Worm (Caenorhabditis elegans) whole organism, L1 larva: ENCODE data around the gene ascc-1.

Experiments
- C16A3.4 ChIP-seq: fragments of 150-350 bp; optimal IDR thresholded peaks from 2 replicates; lab custom pipeline; 2014; ENCODE audit warnings: missing biosample characterization, missing genetic modification characterization
- C34B4.2 ChIP-seq: sonication (generic microtip); optimal IDR thresholded peaks from 2 replicates; lab custom pipeline; 2017; ENCODE audit warnings: mild to moderate bottlenecking, missing genetic modification characterization, missing compliant biosample characterization
- F16B12.6 ChIP-seq: fragments of 150-350 bp; optimal IDR thresholded peaks from 2 replicates; lab custom pipeline; 2014; ENCODE audit warnings: missing biosample characterization, missing genetic modification characterization
- alr-1 ChIP-seq: fragments of 200-800 bp; sonication (Bioruptor generic); optimal IDR thresholded peaks from 2 replicates; lab custom pipeline; 2018; ENCODE audit warnings: borderline replicate concordance, mild to moderate bottlenecking, missing genetic modification characterization, missing compliant biosample characterization
- aly-2 ChIP-seq: fragments of 150-350 bp; optimal IDR thresholded peaks from 2 replicates; lab custom pipeline; 2014; ENCODE audit warnings: missing biosample characterization, missing genetic modification characterization
- ceh-63 ChIP-seq: fragments of 200-800 bp; sonication (Bioruptor generic); optimal IDR thresholded peaks from 2 replicates; lab custom pipeline; 2018; ENCODE audit warnings: mild to moderate bottlenecking, missing genetic modification characterization, missing compliant biosample characterization
- ceh-8 ChIP-seq: fragments of 200-800 bp; sonication (Bioruptor generic); optimal IDR thresholded peaks from 2 replicates; lab custom pipeline; 2018; ENCODE audit warnings: mild to moderate bottlenecking, missing genetic modification characterization, moderate library complexity, missing compliant biosample characterization
- ceh-88 ChIP-seq: fragments of 200-800 bp; sonication (Bioruptor generic); IDR thresholded peaks from 2 replicates; pipeline ENCODE4 v1.3.6; 2022; ENCODE audit warnings: missing genetic modification characterization, missing compliant biosample characterization
- ces-1 ChIP-seq: fragments of 150-350 bp; optimal IDR thresholded peaks from 2 replicates; lab custom pipeline; 2014; ENCODE audit warnings: missing biosample characterization, missing genetic modification reagents, missing genetic modification characterization
- dpl-1 ChIP-seq, 3 experiments: fragments of 150-350 bp in 2 of 3; sonication (generic microtip) in 1 of 3; optimal IDR thresholded peaks; 2 replicates each; lab custom pipeline; 2014 to 2017; ENCODE audit warnings: missing biosample characterization in 3 of 3, missing genetic modification characterization in 3 of 3, missing genetic modification reagents in 3 of 3
- dsc-1 ChIP-seq: sonication (generic microtip); optimal IDR thresholded peaks from 2 replicates; lab custom pipeline; 2016; ENCODE audit warnings: mild to moderate bottlenecking, missing genetic modification characterization, missing compliant biosample characterization
- efl-1 ChIP-seq, 4 experiments: fragments of 150-350 bp; optimal IDR thresholded peaks in 3 of 4; peaks in 1 of 4; 1 replicate in 1 of 4; 2 replicates in 3 of 4; lab custom pipeline; 2014; ENCODE audit warnings: missing biosample characterization in 2 of 4, missing genetic modification characterization in 2 of 4, missing genetic modification reagents in 2 of 4
- efl-3 ChIP-seq: fragments of 200-800 bp; sonication (Bioruptor generic); optimal IDR thresholded peaks from 2 replicates; lab custom pipeline; 2018; ENCODE audit warnings: mild to moderate bottlenecking, missing genetic modification characterization, missing compliant biosample characterization
- egl-13 ChIP-seq: sonication (generic microtip); optimal IDR thresholded peaks from 2 replicates; lab custom pipeline; 2016; ENCODE audit warnings: missing genotype, missing genetic modification reagents, missing genetic modification characterization, missing compliant biosample characterization
- egl-27 ChIP-seq, 2 experiments: fragments of 150-350 bp in 1 of 2; sonication (generic microtip); optimal IDR thresholded peaks; 3 replicates each; lab custom pipeline; 2017 to 2018; ENCODE audit warnings: missing biosample characterization in 2 of 2, missing genetic modification characterization in 2 of 2, missing genetic modification reagents in 2 of 2
- elt-3 ChIP-seq, 6 experiments: fragments of 150-350 bp in 1 of 6; sonication (generic microtip); optimal IDR thresholded peaks; 2 replicates each; lab custom pipeline; 2017 to 2018; ENCODE audit warnings: missing biosample characterization in 6 of 6, missing genetic modification characterization in 6 of 6, inconsistent platforms in 1 of 6
- ets-5 ChIP-seq: fragments of 200-800 bp; sonication (Bioruptor generic); IDR thresholded peaks from 2 replicates; pipeline ENCODE4 v1.3.6; 2022; ENCODE audit warnings: missing genetic modification characterization, missing compliant biosample characterization
- fkh-4 ChIP-seq: sonication (generic microtip); optimal IDR thresholded peaks from 2 replicates; lab custom pipeline; 2016; ENCODE audit warnings: missing compliant biosample characterization, missing genetic modification characterization, borderline replicate concordance
- fkh-8 ChIP-seq: sonication (generic microtip); optimal IDR thresholded peaks from 2 replicates; lab custom pipeline; 2016; ENCODE audit warnings: mild to moderate bottlenecking, missing genetic modification characterization, missing compliant biosample characterization
- hlh-4 ChIP-seq: sonication (generic microtip); optimal IDR thresholded peaks from 2 replicates; lab custom pipeline; 2016; ENCODE audit warnings: mild to moderate bottlenecking, missing genetic modification characterization, missing compliant biosample characterization
- hpl-2 ChIP-seq: fragments of 150-350 bp; optimal IDR thresholded peaks from 2 replicates; lab custom pipeline; 2014; ENCODE audit warnings: missing biosample characterization, missing genetic modification reagents, missing genetic modification characterization
- irx-1 ChIP-seq: sonication (generic microtip); optimal IDR thresholded peaks from 2 replicates; lab custom pipeline; 2016; ENCODE audit warnings: missing genetic modification characterization, missing compliant biosample characterization
- isw-1 ChIP-seq: fragments of 200-800 bp; sonication (Bioruptor generic); IDR thresholded peaks from 2 replicates; pipeline ENCODE4 v1.3.6; 2022; ENCODE audit warnings: missing genetic modification characterization, missing compliant biosample characterization
- lin-13 ChIP-seq: fragments of 150-350 bp; optimal IDR thresholded peaks from 2 replicates; lab custom pipeline; 2014; ENCODE audit warnings: missing biosample characterization, missing genetic modification reagents, missing genetic modification characterization
- lin-39 ChIP-seq: fragments of 150-350 bp; optimal IDR thresholded peaks from 2 replicates; lab custom pipeline; 2014; ENCODE audit warnings: missing biosample characterization, missing genetic modification reagents, missing genetic modification characterization
- mab-9 ChIP-seq: fragments of 200-800 bp; sonication (Bioruptor generic); IDR thresholded peaks from 2 replicates; pipeline ENCODE4 v1.3.6; 2022; ENCODE audit warnings: missing genetic modification reagents, missing genetic modification characterization, missing compliant biosample characterization
- mef-2 ChIP-seq: fragments of 150-350 bp; optimal IDR thresholded peaks from 2 replicates; lab custom pipeline; 2014; ENCODE audit warnings: missing biosample characterization, missing genetic modification characterization
- mep-1 ChIP-seq: fragments of 150-350 bp; optimal IDR thresholded peaks from 2 replicates; lab custom pipeline; 2014; ENCODE audit warnings: missing biosample characterization, missing genetic modification characterization
- nhr-12 ChIP-seq: sonication (generic microtip); optimal IDR thresholded peaks from 2 replicates; lab custom pipeline; 2017; ENCODE audit warnings: missing biosample characterization, missing genetic modification characterization
- nhr-28 ChIP-seq: fragments of 150-350 bp; optimal IDR thresholded peaks from 2 replicates; lab custom pipeline; 2014; ENCODE audit warnings: missing biosample characterization, missing genetic modification characterization
- nhr-71 ChIP-seq: sonication (generic microtip); optimal IDR thresholded peaks from 2 replicates; lab custom pipeline; 2016; ENCODE audit warnings: mild to moderate bottlenecking, missing genetic modification characterization, moderate library complexity, missing compliant biosample characterization
- pag-3 ChIP-seq: sonication (generic microtip); optimal IDR thresholded peaks from 2 replicates; lab custom pipeline; 2017; ENCODE audit warnings: missing genetic modification characterization, mild to moderate bottlenecking, missing compliant biosample characterization, antibody characterized with exemption, borderline replicate concordance; ENCODE audit not compliant: insufficient read depth
- pqm-1 ChIP-seq: sonication (generic microtip); optimal IDR thresholded peaks from 3 replicates; lab custom pipeline; 2017; ENCODE audit warnings: missing biosample characterization, missing genetic modification characterization
- rnt-1 ChIP-seq: sonication (generic microtip); optimal IDR thresholded peaks from 2 replicates; lab custom pipeline; 2016; ENCODE audit warnings: mild to moderate bottlenecking, missing genetic modification characterization, moderate library complexity, missing compliant biosample characterization
- skn-1 ChIP-seq: fragments of 150-350 bp; optimal IDR thresholded peaks from 2 replicates; lab custom pipeline; 2014; ENCODE audit warnings: missing biosample characterization, missing genetic modification characterization
- snpc-4 ChIP-seq: fragments of 150-350 bp; optimal IDR thresholded peaks from 2 replicates; lab custom pipeline; 2014; ENCODE audit warnings: missing biosample characterization, missing genetic modification characterization
- snu-23 ChIP-seq: sonication (generic microtip); optimal IDR thresholded peaks from 2 replicates; lab custom pipeline; 2016; ENCODE audit warnings: missing genetic modification characterization, missing compliant biosample characterization
- sptf-1 ChIP-seq: fragments of 150-350 bp; optimal IDR thresholded peaks from 2 replicates; lab custom pipeline; 2014; ENCODE audit warnings: missing biosample characterization, missing genetic modification characterization
- sup-37 ChIP-seq: fragments of 200-800 bp; sonication (Bioruptor generic); optimal IDR thresholded peaks from 2 replicates; lab custom pipeline; 2018; ENCODE audit warnings: mild to moderate bottlenecking, missing genetic modification characterization, missing compliant biosample characterization
- tlp-1 ChIP-seq: fragments of 150-350 bp; optimal IDR thresholded peaks from 2 replicates; lab custom pipeline; 2014; ENCODE audit warnings: missing biosample characterization, missing genetic modification characterization
- unc-130 ChIP-seq: fragments of 150-350 bp; optimal IDR thresholded peaks from 2 replicates; lab custom pipeline; 2017; ENCODE audit warnings: missing biosample characterization, missing genetic modification characterization, inconsistent platforms
- unc-30 ChIP-seq: sonication (generic microtip); optimal IDR thresholded peaks from 2 replicates; lab custom pipeline; 2017; ENCODE audit warnings: missing biosample characterization, missing genetic modification characterization
- unc-62 ChIP-seq: fragments of 150-350 bp; optimal IDR thresholded peaks from 2 replicates; lab custom pipeline; 2014; ENCODE audit warnings: missing biosample characterization, missing genetic modification reagents, missing genetic modification characterization
- unc-86 ChIP-seq: sonication (generic microtip); optimal IDR thresholded peaks from 2 replicates; lab custom pipeline; 2016; ENCODE audit warnings: missing genetic modification characterization, missing compliant biosample characterization
- ztf-11 ChIP-seq, 2 experiments: sonication (generic microtip); optimal IDR thresholded peaks; 2 replicates each; lab custom pipeline; 2016 to 2017; ENCODE audit warnings: missing genetic modification characterization in 2 of 2, missing biosample characterization in 1 of 2, missing compliant biosample characterization in 1 of 2
- ztf-4 ChIP-seq: fragments of 150-350 bp; optimal IDR thresholded peaks from 2 replicates; lab custom pipeline; 2014; ENCODE audit warnings: missing biosample characterization, missing genetic modification characterization

Gene ascc-1

DNA sequence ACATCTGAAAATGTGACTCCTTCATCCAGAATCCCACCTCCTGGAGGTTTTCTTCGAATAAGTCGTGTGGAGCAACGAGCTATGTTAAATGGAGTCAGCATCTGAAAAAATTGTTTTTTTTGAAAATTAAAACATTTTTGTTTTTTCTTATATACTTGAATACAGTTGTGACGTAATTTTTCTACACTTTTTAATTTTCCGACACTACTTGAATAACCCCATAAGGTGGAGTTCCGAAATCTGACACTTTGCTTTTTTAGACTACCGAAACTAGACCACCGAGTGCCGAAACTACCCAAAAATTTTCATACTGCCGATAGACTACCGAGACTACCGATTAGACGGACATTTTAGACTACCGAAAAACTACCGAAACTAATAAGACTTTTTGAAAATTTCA, 33.9 kb downstream of the ascc-1 start, which contains the start of gene mcat-1:
Gene mcat-1, minus strand, starts transcription at position 101 of the 400 bp plus-strand sequence.
- no peak for TF ChIP-seq hpl-2 (GFP tag; lab: Kevin White, UChicago)
- TF ChIP-seq pqm-1, result no peak
- TF ChIP-seq dsc-1 (tag; lab: Kevin White, UChicago), result no peak
- no peak for TF ChIP-seq unc-130 (tag; lab: Kevin White, UChicago)
- no peak for TF ChIP-seq snpc-4 (tag; lab: Kevin White, UChicago)
- TF ChIP-seq isw-1, result no peak
- no peak for TF ChIP-seq fkh-8 (tag; lab: Kevin White, UChicago)
- TF ChIP-seq unc-30 (tag; lab: Kevin White, UChicago), result no peak
- TF ChIP-seq egl-27 (tag; optimal IDR thresholded peaks at IDR 0.05; lab: Kevin White, UChicago), result no peak
- no peak for TF ChIP-seq efl-1 (optimal IDR thresholded peaks at IDR 0.05; lab: Kevin White, UChicago)
- no peak for TF ChIP-seq efl-1 (GFP tag; optimal IDR thresholded peaks at IDR 0.05 in 1 of 2; lab: Kevin White, UChicago)
- TF ChIP-seq fkh-4, result no peak
- no peak for TF ChIP-seq ztf-4
- no peak for TF ChIP-seq C34B4.2 (tag; lab: Kevin White, UChicago)
- no peak for TF ChIP-seq C16A3.4 (tag; lab: Kevin White, UChicago)
- no peak for TF ChIP-seq ets-5 (GFP tag; lab: Robert Waterston, UW)
- no peak for TF ChIP-seq mab-9 (GFP tag; lab: Robert Waterston, UW)
- TF ChIP-seq unc-62 (GFP tag; lab: Kevin White, UChicago), result no peak

DNA sequence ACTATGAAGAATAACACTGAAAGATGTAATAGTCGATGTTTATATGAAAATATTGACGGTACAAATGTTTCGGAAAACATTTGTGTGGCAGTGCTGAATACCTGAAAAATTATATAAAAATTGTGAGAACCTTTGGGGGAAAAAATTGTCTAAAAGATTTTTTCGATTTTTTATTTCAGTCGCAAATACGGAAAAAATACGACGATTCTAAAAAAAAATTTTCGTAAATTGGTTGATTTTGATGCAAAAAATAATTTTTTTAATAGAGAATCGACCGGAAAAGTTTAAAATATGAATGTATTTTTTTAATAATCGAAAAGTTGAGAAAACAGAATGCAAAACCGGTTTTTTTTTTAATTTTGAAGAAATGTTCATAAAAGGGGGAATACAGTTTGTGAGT, 37.7 kb downstream of the ascc-1 start, which contains the start of gene C50D2.7:
Gene C50D2.7, minus strand, starts transcription at position 101 of the 400 bp plus-strand sequence.
- no peak for TF ChIP-seq mef-2
- no peak for TF ChIP-seq dpl-1 (GFP tag; optimal IDR thresholded peaks at IDR 0.05; lab: Kevin White, UChicago)
- TF ChIP-seq ztf-11 (tag; optimal IDR thresholded peaks at IDR 0.05; lab: Kevin White, UChicago), result no peak
- TF ChIP-seq hlh-4 (tag; lab: Kevin White, UChicago), result no peak
- no peak for TF ChIP-seq pqm-1
- no peak for TF ChIP-seq rnt-1
- TF ChIP-seq efl-1 (optimal IDR thresholded peaks at IDR 0.05; lab: Kevin White, UChicago), result no peak
- TF ChIP-seq efl-1 (GFP tag; optimal IDR thresholded peaks at IDR 0.05 in 1 of 2; lab: Kevin White, UChicago), result no peak
- TF ChIP-seq nhr-28, result no peak
- TF ChIP-seq unc-62 (GFP tag; lab: Kevin White, UChicago), result no peak
- no peak for TF ChIP-seq sptf-1 (tag; lab: Kevin White, UChicago)
- TF ChIP-seq alr-1 (tag; lab: Kevin White, UChicago), result no peak
- no peak for TF ChIP-seq F16B12.6 (tag; lab: Kevin White, UChicago)
- no peak for TF ChIP-seq ces-1 (GFP tag; lab: Kevin White, UChicago)
- no peak for TF ChIP-seq efl-3 (GFP tag; lab: Kevin White, UChicago)
- TF ChIP-seq ceh-63 (GFP tag; lab: Kevin White, UChicago), result no peak
- TF ChIP-seq ceh-8 (GFP tag; lab: Kevin White, UChicago), result no peak
- no peak for TF ChIP-seq irx-1 (tag; lab: Kevin White, UChicago)
- no peak for TF ChIP-seq lin-13
- TF ChIP-seq lin-39 (tag; lab: Kevin White, UChicago), result no peak

DNA sequence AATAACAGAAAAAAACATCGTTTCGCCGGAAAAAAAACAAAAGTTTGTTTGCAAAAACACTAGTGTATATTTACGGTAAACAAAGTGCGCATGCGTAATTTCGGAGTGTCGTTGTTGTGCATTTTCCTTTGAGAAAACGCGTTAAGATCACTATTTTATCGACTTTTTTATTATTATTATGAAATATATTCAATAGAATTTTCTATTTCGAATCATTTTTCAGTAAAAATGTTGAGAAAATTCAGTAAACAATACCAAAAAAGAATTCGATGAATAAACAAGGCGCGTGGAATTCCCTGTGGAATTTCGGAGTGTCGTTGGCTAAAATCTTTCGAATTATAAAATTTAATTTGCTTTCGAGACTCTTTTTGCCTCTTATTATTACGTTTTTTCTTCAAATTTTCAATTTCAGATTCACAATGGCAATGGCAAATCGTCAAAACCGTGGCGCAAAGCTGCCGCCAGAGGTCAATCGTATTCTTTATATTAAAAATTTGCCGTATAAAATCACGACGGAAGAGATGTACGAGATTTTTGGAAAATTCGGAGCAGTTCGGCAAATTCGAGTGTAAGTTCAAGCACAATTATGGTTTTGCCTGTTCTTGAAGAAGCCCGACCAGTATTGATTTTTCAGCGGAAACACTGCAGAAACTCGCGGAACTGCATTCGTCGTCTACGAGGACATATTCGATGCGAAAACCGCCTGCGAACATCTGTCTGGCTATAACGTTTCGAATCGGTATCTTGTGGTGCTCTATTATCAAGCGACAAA, 40.7 kb downstream of the ascc-1 start, which contains the start of the genes luc-7L3 and sftb-6:
Gene luc-7L3, minus strand, starts transcription at position 36 of the 772 bp plus-strand sequence.
Gene sftb-6, plus strand, starts transcription at position 413 of the 772 bp plus-strand sequence.
- TF ChIP-seq ceh-88 (GFP tag; lab: Robert Waterston, UW) (peak; percentile 67), nhr-12 (tag; lab: Kevin White, UChicago) (no peak), isw-1 (peak; percentile 79), dpl-1 (GFP tag; optimal IDR thresholded peaks at IDR 0.05; lab: Kevin White, UChicago) (peak; percentile 40 to 68 (median 50)), C34B4.2 (tag; lab: Kevin White, UChicago) (no peak), pag-3 (tag; lab: Kevin White, UChicago) (no peak), dsc-1 (tag; lab: Kevin White, UChicago) (peak; percentile 61), unc-30 (tag; lab: Kevin White, UChicago) (no peak), sup-37 (GFP tag; lab: Kevin White, UChicago) (peak; percentile 50), aly-2 (tag; lab: Kevin White, UChicago) (no peak), alr-1 (tag; lab: Kevin White, UChicago) (peak; percentile 92), mef-2 (no peak), tlp-1 (tag; lab: Kevin White, UChicago) (no peak), snu-23 (GFP tag; lab: Kevin White, UChicago) (peak; percentile 73), ztf-11 (tag; optimal IDR thresholded peaks at IDR 0.05; lab: Kevin White, UChicago) (peak in 1 of 2 experiments; percentile 24), egl-13 (peak; percentile 55), unc-86 (tag; lab: Kevin White, UChicago) (peak; percentile 53), skn-1 (tag; lab: Kevin White, UChicago) (peak; percentile 50), mep-1 (tag; lab: Kevin White, UChicago) (peak; percentile 55), ces-1 (GFP tag; lab: Kevin White, UChicago) (no peak), unc-62 (GFP tag; lab: Kevin White, UChicago) (no peak), nhr-71 (tag; lab: Kevin White, UChicago) (peak; percentile 84), elt-3 (tag; optimal IDR thresholded peaks at IDR 0.05; lab: Kevin White, UChicago) (no peak), hlh-4 (tag; lab: Kevin White, UChicago) (no peak)
